Worm (Caenorhabditis elegans): Measurements from ENCODE around the gene fbxb-5.

DNA sequence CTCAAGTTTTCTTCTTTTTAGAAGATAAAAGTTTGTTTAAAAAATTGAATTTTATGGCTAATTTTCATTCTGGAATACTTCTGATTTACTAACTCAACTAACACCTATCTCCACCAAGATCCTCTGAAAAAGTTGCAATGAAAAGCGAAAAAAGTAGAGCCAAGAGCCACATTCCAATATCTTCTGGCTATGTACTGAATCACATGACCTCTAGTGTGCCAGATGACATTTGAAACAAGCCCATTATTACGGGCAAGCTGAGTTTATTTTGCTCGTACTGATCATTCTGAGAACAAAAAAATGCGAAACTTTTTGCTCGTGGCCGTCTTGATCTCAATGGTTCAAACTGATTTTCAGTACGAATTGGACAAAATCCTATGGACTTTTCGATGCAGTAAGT lies 43.2 kb downstream of the fbxb-5 start, which contains the start of gene irld-36:
- TF ChIP-seq nhr-28 (tag; optimal IDR thresholded peaks at IDR 0.05) (no peak), tbx-2 (tag; optimal IDR thresholded peaks at IDR 0.05) (no peak), lsy-2 (tag; optimal IDR thresholded peaks at IDR 0.05) (no peak), fos-1 (tag; optimal IDR thresholded peaks at IDR 0.05) (no peak), blmp-1 (tag; optimal IDR thresholded peaks at IDR 0.05) (no peak), unc-130 (tag; optimal IDR thresholded peaks at IDR 0.05) (no peak), F16B12.6 (tag; optimal IDR thresholded peaks at IDR 0.05) (no peak), lin-13 (GFP tag; optimal IDR thresholded peaks at IDR 0.05) (no peak), ces-1 (GFP tag; optimal IDR thresholded peaks at IDR 0.05) (no peak), alr-1 (tag; optimal IDR thresholded peaks at IDR 0.05; ENCODE audit: borderline replicate concordance) (no peak), elt-3 (tag; optimal IDR thresholded peaks at IDR 0.05) (no peak), egl-27 (tag; optimal IDR thresholded peaks at IDR 0.05) (no peak), aly-2 (tag; optimal IDR thresholded peaks at IDR 0.05) (no peak), ceh-82 (tag; optimal IDR thresholded peaks at IDR 0.05) (no peak)

Measured in whole organism, L1 larva.